Fruit fly (Drosophila melanogaster) whole organism, pupa: ENCODE measurements around the gene CG16779.

ENCODE experiments used
- CG10348 ChIP-seq: fragments of 200-800 bp; sonication (Bioruptor generic); IDR thresholded peaks from 2 replicates; pipeline ENCODE4 v1.3.6; 2022; ENCODE audit warnings: missing biosample characterization, missing genetic modification characterization
- CG12605 ChIP-seq: fragments of 200-800 bp; sonication (Bioruptor generic); IDR thresholded peaks from 2 replicates; pipeline ENCODE4 v1.3.6; 2022; ENCODE audit warnings: missing biosample characterization, missing genetic modification characterization
- CG13204 ChIP-seq: fragments of 200-800 bp; sonication (Bioruptor generic); optimal IDR thresholded peaks from 2 replicates; lab custom pipeline; 2018; ENCODE audit warnings: missing biosample characterization, mild to moderate bottlenecking, missing genetic modification characterization, moderate library complexity
- CG14655 ChIP-seq: fragments of 200-800 bp; sonication (Bioruptor generic); optimal IDR thresholded peaks from 3 replicates; lab custom pipeline; 2017; ENCODE audit warnings: mild to moderate bottlenecking, missing biosample characterization, missing genetic modification reagents, missing genetic modification characterization
- CG15710 ChIP-seq: fragments of 200-800 bp; sonication (Bioruptor generic); optimal IDR thresholded peaks from 2 replicates; lab custom pipeline; 2018; ENCODE audit warnings: missing biosample characterization, mild to moderate bottlenecking, missing genetic modification characterization, moderate library complexity
- CG17806 ChIP-seq: fragments of 200-800 bp; sonication (Bioruptor generic); optimal IDR thresholded peaks from 2 replicates; lab custom pipeline; 2018; ENCODE audit warnings: missing biosample characterization, mild to moderate bottlenecking, missing genetic modification characterization, moderate library complexity
- CG32121 ChIP-seq: fragments of 200-800 bp; sonication (Bioruptor generic); IDR thresholded peaks from 2 replicates; pipeline ENCODE4 v1.3.6; 2022; ENCODE audit warnings: missing biosample characterization, missing genetic modification characterization
- CG34367 ChIP-seq: fragments of 200-800 bp; sonication (Bioruptor generic); optimal IDR thresholded peaks from 2 replicates; lab custom pipeline; 2018; ENCODE audit warnings: missing biosample characterization, mild to moderate bottlenecking, missing genetic modification characterization
- CG4496 ChIP-seq: fragments of 200-800 bp; sonication (Bioruptor generic); IDR thresholded peaks from 3 replicates; pipeline ENCODE4 v1.3.6; 2022; ENCODE audit warnings: missing biosample characterization, missing genetic modification characterization
- CG8159 ChIP-seq: fragments of 200-800 bp; sonication (Bioruptor generic); optimal IDR thresholded peaks from 3 replicates; lab custom pipeline; 2018; ENCODE audit warnings: missing biosample characterization, mild to moderate bottlenecking, missing genetic modification characterization, moderate library complexity
- CG8301 ChIP-seq: fragments of 200-800 bp; sonication (Bioruptor generic); optimal IDR thresholded peaks from 2 replicates; lab custom pipeline; 2018; ENCODE audit warnings: missing biosample characterization, mild to moderate bottlenecking, missing genetic modification characterization
- CG9948 ChIP-seq: fragments of 200-800 bp; sonication (Bioruptor generic); optimal IDR thresholded peaks from 2 replicates; lab custom pipeline; 2018; ENCODE audit warnings: missing biosample characterization, mild to moderate bottlenecking, missing genetic modification characterization, moderate library complexity
- D1 ChIP-seq: fragments of 200-800 bp; sonication (Bioruptor generic); optimal IDR thresholded peaks from 2 replicates; lab custom pipeline; 2018; ENCODE audit warnings: missing biosample characterization, mild to moderate bottlenecking, missing genetic modification characterization, moderate library complexity
- EcR ChIP-seq: fragments of 200-800 bp; sonication (Bioruptor generic); optimal IDR thresholded peaks from 3 replicates; lab custom pipeline; 2019; ENCODE audit warnings: missing biosample characterization, missing genetic modification characterization, mild to moderate bottlenecking, moderate library complexity, missing genetic modification reagents
- Ets98B ChIP-seq: fragments of 200-800 bp; sonication (Bioruptor generic); IDR thresholded peaks from 2 replicates; pipeline ENCODE4 v1.3.6; 2022; ENCODE audit warnings: missing biosample characterization, missing genetic modification characterization
- Pif1A ChIP-seq: fragments of 200-800 bp; sonication (Bioruptor generic); optimal IDR thresholded peaks from 3 replicates; lab custom pipeline; 2016; ENCODE audit warnings: missing biosample characterization, missing genetic modification characterization
- Pif1B ChIP-seq: fragments of 200-800 bp; sonication (Bioruptor generic); optimal IDR thresholded peaks from 3 replicates; lab custom pipeline; 2016; ENCODE audit warnings: missing biosample characterization, missing genetic modification characterization
- Snoo ChIP-seq: fragments of 200-800 bp; sonication (Bioruptor generic); optimal IDR thresholded peaks from 3 replicates; lab custom pipeline; 2017; ENCODE audit warnings: missing biosample characterization, mild to moderate bottlenecking, missing genetic modification characterization, inconsistent platforms
- fd96Ca ChIP-seq: fragments of 200-800 bp; sonication (Bioruptor generic); IDR thresholded peaks from 3 replicates; pipeline ENCODE4 v1.3.6; 2022; ENCODE audit warnings: missing biosample characterization, missing genetic modification characterization
- gl ChIP-seq: fragments of 200-800 bp; sonication (Bioruptor generic); optimal IDR thresholded peaks from 2 replicates; lab custom pipeline; 2018; ENCODE audit warnings: missing biosample characterization, mild to moderate bottlenecking, missing genetic modification characterization
- rn ChIP-seq: fragments of 200-800 bp; sonication (Bioruptor generic); IDR thresholded peaks from 2 replicates; pipeline ENCODE4 v1.3.6; 2022; ENCODE audit warnings: missing biosample characterization, missing genetic modification characterization

The CG16779 gene

DNA sequence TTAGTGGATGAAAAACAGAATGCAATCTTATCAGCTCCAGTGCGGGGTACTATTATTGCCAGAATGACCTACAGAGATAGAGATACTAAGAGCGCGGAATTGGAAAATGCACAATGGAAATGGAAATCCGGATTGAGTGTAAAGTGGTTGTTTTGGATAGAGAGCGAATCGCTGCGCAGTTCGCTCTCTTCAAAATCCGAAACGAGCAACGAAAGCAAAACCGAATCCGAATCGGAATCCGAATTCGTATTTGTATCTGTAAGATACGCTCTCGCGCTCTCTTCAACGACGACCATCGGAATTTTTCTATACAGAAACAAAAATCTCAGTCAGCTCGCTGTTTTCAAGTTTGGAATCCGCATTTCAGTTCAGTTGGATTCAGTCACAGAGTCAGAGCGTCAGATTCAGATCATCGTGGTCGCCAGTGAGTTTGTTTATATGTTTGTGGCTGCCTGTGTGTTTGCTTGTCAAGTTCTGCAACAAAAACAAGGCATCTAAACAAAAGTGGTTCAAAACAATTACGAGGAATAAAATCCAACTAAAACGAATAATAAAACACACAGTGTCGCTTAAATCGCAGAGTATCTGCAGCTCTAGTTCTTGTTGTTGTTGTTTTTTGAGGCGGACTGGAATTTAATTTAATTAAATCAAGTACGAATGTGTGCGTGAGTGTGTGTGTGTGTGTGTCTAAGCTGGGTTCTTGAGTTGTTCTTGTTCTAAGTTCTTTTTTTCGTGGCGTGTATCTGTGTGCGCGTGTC is 75.7 kb downstream of the CG16779 start, which contains the start of gene ps:
Gene ps, plus strand, starts transcription at position 364 of the 758 bp plus-strand sequence.
- TF ChIP-seq CG13204 (GFP tag; lab: Kevin White, UChicago) (no peak), gl (tag; lab: Kevin White, UChicago) (peak; percentile 26), CG14655 (no peak), Ets98B (GFP tag; lab: Robert Waterston, UW) (no peak), CG8301 (no peak), CG9948 (no peak), CG17806 (tag; lab: Kevin White, UChicago) (no peak), rn (no peak), CG34367 (no peak), Pif1A (GFP tag; lab: Kevin White, UChicago) (no peak), CG8159 (no peak), D1 (tag; lab: Kevin White, UChicago) (no peak), CG10348 (no peak), fd96Ca (GFP tag; lab: Robert Waterston, UW) (no peak), Pif1B (GFP tag; lab: Kevin White, UChicago) (peak; percentile 48), CG32121 (GFP tag; lab: Robert Waterston, UW) (no peak), CG12605 (no peak), EcR (GFP tag; lab: Kevin White, UChicago) (no peak), Snoo (tag; lab: Kevin White, UChicago) (peak; percentile 0), CG15710 (tag; lab: Kevin White, UChicago) (no peak), CG4496 (no peak)

- TF ChIP-seq CG8159, result no peak
- no peak for TF ChIP-seq CG4496
- no peak for TF ChIP-seq CG8301
- no peak for TF ChIP-seq CG32121 (GFP tag; lab: Robert Waterston, UW)
- TF ChIP-seq CG17806 (tag; lab: Kevin White, UChicago), result no peak
- TF ChIP-seq CG34367, result no peak
- no peak for TF ChIP-seq CG13204 (GFP tag; lab: Kevin White, UChicago)
- no peak for TF ChIP-seq CG12605
- no peak for TF ChIP-seq fd96Ca (GFP tag; lab: Robert Waterston, UW)
- TF ChIP-seq, all 21 proteins: peak for 0
These were observed 76.5 kb downstream of the CG16779 start for dm6 chr3R:9416951-9417350.

DNA sequence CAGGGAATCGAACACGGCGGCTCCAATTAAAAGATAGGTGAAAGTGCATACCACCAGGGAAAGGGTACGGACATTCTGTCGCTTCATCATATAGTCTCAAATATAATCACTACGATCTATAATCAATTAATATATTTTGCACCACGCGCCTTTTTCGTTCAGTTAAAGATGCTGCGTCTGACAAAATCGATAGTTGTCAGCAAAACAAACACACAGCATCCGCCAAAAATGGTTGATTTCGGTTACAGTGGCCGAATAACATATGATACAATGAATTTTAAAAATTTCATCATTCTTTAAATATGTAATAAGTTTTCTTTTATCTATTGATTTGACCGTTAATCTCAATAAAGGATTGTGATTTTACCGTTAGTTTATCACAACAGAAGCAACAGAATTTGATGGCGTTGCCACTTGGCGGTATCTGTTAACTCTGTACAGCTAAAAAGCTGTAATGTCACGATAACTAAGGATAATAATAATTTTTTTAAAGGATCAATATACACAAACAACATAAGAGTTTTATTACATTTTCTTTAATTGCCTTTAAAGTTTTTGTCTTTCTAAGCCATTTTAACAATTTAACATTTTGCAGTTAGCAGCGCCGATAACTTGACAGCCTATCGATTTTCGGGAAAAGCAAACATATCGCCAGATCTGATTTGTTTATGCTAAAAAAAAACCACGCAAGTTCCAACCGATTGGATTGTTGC is 81.4 kb downstream of the CG16779 start, which contains the start of the genes Task7 and alpha-Man-IIa:
Gene Task7, minus strand, starts transcription at position 366 of the 713 bp plus-strand sequence.
Gene alpha-Man-IIa, plus strand, starts transcription at position 621 of the 713 bp plus-strand sequence.
- no peak for TF ChIP-seq CG17806 (tag; lab: Kevin White, UChicago)
- TF ChIP-seq CG34367, result no peak
- no peak for TF ChIP-seq CG4496
- TF ChIP-seq CG12605, result no peak
- TF ChIP-seq rn, result no peak
- no peak for TF ChIP-seq CG9948
